In genomic region chrX:686437-686972, dm6 we compare ENCODE assay signal across 1 fruit fly cellular context.
TF ChIP-seq lines count a peak whose summit lies in the region.

Gene sdk, plus strand, starts transcription at chrX:686834.

TF ChIP-seq in whole organism, embryonic, 481 proteins besides CTCF, POLR2A, EP300 and RAD21 (continued from another document and continues in another):
- TF ChIP-seq CG7963 (GFP tag; IDR thresholded peaks at IDR 0.05; lab: Robert Waterston, UW; ENCODE audit: partially characterized antibody) (peak; percentile 53; the same call in 2 of the 3 replicates), dati (GFP tag; IDR thresholded peaks at IDR 0.05; lab: Robert Waterston, UW) (peak; percentile 37; the same call in 1 of the 2 replicates), crc (GFP tag; optimal IDR thresholded peaks at IDR 0.05; lab: Kevin White, UChicago) (peak; percentile 86), BtbVII (GFP tag; optimal IDR thresholded peaks at IDR 0.05; lab: Kevin White, UChicago) (peak; percentile 84), pho (GFP tag; optimal IDR thresholded peaks at IDR 0.05; lab: Kevin White, UChicago) (peak; percentile 91), sug (tag; optimal IDR thresholded peaks at IDR 0.05; lab: Kevin White, UChicago) (peak; percentile 84), chm (GFP tag; IDR thresholded peaks at IDR 0.05; lab: Robert Waterston, UW) (peak; percentile 79), CkIIα-i1 (GFP tag; IDR thresholded peaks at IDR 0.05; lab: Robert Waterston, UW) (0 out of 2 replicates have a peak, but pooled peaks have one; percentile 36), CG34224 (GFP tag; IDR thresholded peaks at IDR 0.05; lab: Robert Waterston, UW; ENCODE audit: partially characterized antibody) (peak; percentile 39; the same call in 1 of the 3 replicates), gcm (GFP tag; optimal IDR thresholded peaks at IDR 0.05; lab: Kevin White, UChicago) (peak; percentile 93), CG10543 (GFP tag; optimal IDR thresholded peaks at IDR 0.05; lab: Kevin White, UChicago) (peak; percentile 93), CG8765 (GFP tag; IDR thresholded peaks at IDR 0.05; lab: Robert Waterston, UW) (peak; percentile 67; the same call in 1 of the 2 replicates), Hr78 (GFP tag; optimal IDR thresholded peaks at IDR 0.05; lab: Kevin White, UChicago) (peak in 1 of 2 experiments; percentile 75), nom (GFP tag; optimal IDR thresholded peaks at IDR 0.05; lab: Kevin White, UChicago) (peak; percentile 83), Mrtf (GFP tag; IDR thresholded peaks at IDR 0.05; lab: Robert Waterston, UW) (peak; percentile 78; the same call in 2 of the 3 replicates), Kr (GFP tag; optimal IDR thresholded peaks at IDR 0.05; lab: Kevin White, UChicago) (peak; percentile 41), CG31388 (GFP tag; optimal IDR thresholded peaks at IDR 0.05; lab: Kevin White, UChicago) (peak; percentile 51), scrt (GFP tag; optimal IDR thresholded peaks at IDR 0.05; lab: Kevin White, UChicago) (peak; percentile 82), CG11093 (GFP tag; IDR thresholded peaks at IDR 0.05; lab: Robert Waterston, UW) (peak; percentile 86), CG15269 (tag; optimal IDR thresholded peaks at IDR 0.05; lab: Kevin White, UChicago) (peak; percentile 90), CG3995 (GFP tag; optimal IDR thresholded peaks at IDR 0.05; lab: Kevin White, UChicago) (peak; percentile 34), hkb (optimal IDR thresholded peaks at IDR 0.05; lab: Kevin White, UChicago) (peak; percentile 88), hkb (GFP tag; IDR thresholded peaks at IDR 0.05; lab: Robert Waterston, UW) (peak; percentile 91), nmo (GFP tag; optimal IDR thresholded peaks at IDR 0.05; lab: Kevin White, UChicago) (peak; percentile 93), CG3065 (GFP tag; optimal IDR thresholded peaks at IDR 0.05; lab: Kevin White, UChicago) (peak; percentile 78), CG6689 (GFP tag; IDR thresholded peaks at IDR 0.05; lab: Robert Waterston, UW) (peak; percentile 92), z (GFP tag; IDR thresholded peaks at IDR 0.05; lab: Robert Waterston, UW) (peak; percentile 98), CG1024 (GFP tag; IDR thresholded peaks at IDR 0.05; lab: Robert Waterston, UW) (no peak; the same call in 1 of the 2 replicates), Aef1 (GFP tag; IDR thresholded peaks at IDR 0.05; lab: Robert Waterston, UW) (peak; percentile 79), dmrt11E (tag; optimal IDR thresholded peaks at IDR 0.05; lab: Kevin White, UChicago) (peak; percentile 90), pnt (GFP tag; optimal IDR thresholded peaks at IDR 0.05; lab: Kevin White, UChicago) (peak; percentile 93), Fer2 (tag; optimal IDR thresholded peaks at IDR 0.05; lab: Kevin White, UChicago) (peak; percentile 61), CG32767 (GFP tag; IDR thresholded peaks at IDR 0.05; lab: Robert Waterston, UW) (peak; percentile 89), CG12659 (GFP tag; optimal IDR thresholded peaks at IDR 0.05; lab: Kevin White, UChicago) (peak; percentile 91), CG34376 (GFP tag; optimal IDR thresholded peaks at IDR 0.05; lab: Kevin White, UChicago) (peak; percentile 87), knrl (GFP tag; IDR thresholded peaks at IDR 0.05; lab: Robert Waterston, UW; ENCODE audit: partially characterized antibody) (peak; percentile 74), CG8944 (GFP tag; optimal IDR thresholded peaks at IDR 0.05; lab: Kevin White, UChicago) (peak; percentile 93), CG10654 (GFP tag; optimal IDR thresholded peaks at IDR 0.05; lab: Kevin White, UChicago) (peak; percentile 85), CG31441 (GFP tag; IDR thresholded peaks at IDR 0.05; lab: Robert Waterston, UW) (peak; percentile 93), CG6813 (GFP tag; optimal IDR thresholded peaks at IDR 0.05; lab: Kevin White, UChicago) (peak; percentile 88), ewg (GFP tag; optimal IDR thresholded peaks at IDR 0.05; lab: Kevin White, UChicago) (peak; percentile 90), CG34422 (GFP tag; IDR thresholded peaks at IDR 0.05; lab: Robert Waterston, UW) (peak; percentile 79; the same call in 2 of the 3 replicates), CG1602 (GFP tag; optimal IDR thresholded peaks at IDR 0.05; lab: Kevin White, UChicago) (peak; percentile 87), Hand (GFP tag; optimal IDR thresholded peaks at IDR 0.05; lab: Kevin White, UChicago) (peak; percentile 86), CG2875 (GFP tag; optimal IDR thresholded peaks at IDR 0.05; lab: Kevin White, UChicago) (peak; percentile 92), gsb (GFP tag; IDR thresholded peaks at IDR 0.05; lab: Robert Waterston, UW) (peak; percentile 84), ranshi (GFP tag; IDR thresholded peaks at IDR 0.05; lab: Robert Waterston, UW) (peak; percentile 66; the same call in 1 of the 2 replicates), Atf-2 (GFP tag; optimal IDR thresholded peaks at IDR 0.05; lab: Kevin White, UChicago) (peak; percentile 94), Jarid2 (GFP tag; optimal IDR thresholded peaks at IDR 0.05; lab: Kevin White, UChicago) (peak; percentile 92), chn (GFP tag; optimal IDR thresholded peaks at IDR 0.05; lab: Kevin White, UChicago) (peak; percentile 96), unc-4 (GFP tag; IDR thresholded peaks at IDR 0.05; lab: Robert Waterston, UW; ENCODE audit: partially characterized antibody) (0 out of 2 replicates have a peak, but pooled peaks have one; percentile 34), Dad (GFP tag; optimal IDR thresholded peaks at IDR 0.05; lab: Kevin White, UChicago) (peak; percentile 89), CG16815 (GFP tag; optimal IDR thresholded peaks at IDR 0.05; lab: Kevin White, UChicago) (peak; percentile 95), dm (GFP tag; optimal IDR thresholded peaks at IDR 0.05; lab: Kevin White, UChicago) (peak; percentile 86), nerfin-2 (GFP tag; IDR thresholded peaks at IDR 0.05; lab: Robert Waterston, UW; ENCODE audit: partially characterized antibody) (peak; percentile 74), CG4730 (GFP tag; IDR thresholded peaks at IDR 0.05; lab: Robert Waterston, UW) (peak; percentile 70), mld (GFP tag; IDR thresholded peaks at IDR 0.05; lab: Robert Waterston, UW; ENCODE audit: partially characterized antibody) (no peak), sima (GFP tag; optimal IDR thresholded peaks at IDR 0.05; lab: Kevin White, UChicago) (peak; percentile 61), CG2712 (tag; optimal IDR thresholded peaks at IDR 0.05; lab: Kevin White, UChicago) (peak; percentile 94), Dip3 (GFP tag; optimal IDR thresholded peaks at IDR 0.05; lab: Kevin White, UChicago) (peak; percentile 86), repo (GFP tag; optimal IDR thresholded peaks at IDR 0.05; lab: Kevin White, UChicago) (peak; percentile 84), CG6272 (GFP tag; IDR thresholded peaks at IDR 0.05; lab: Robert Waterston, UW) (peak; percentile 81), jigr1 (GFP tag; IDR thresholded peaks at IDR 0.05; lab: Robert Waterston, UW) (peak; percentile 79; the same call in 2 of the 3 replicates), vnd (GFP tag; IDR thresholded peaks at IDR 0.05; lab: Robert Waterston, UW; ENCODE audit: partially characterized antibody) (peak; percentile 80), dimm (GFP tag; IDR thresholded peaks at IDR 0.05; lab: Robert Waterston, UW) (0 out of 2 replicates have a peak, but pooled peaks have one; percentile 4), her (GFP tag; optimal IDR thresholded peaks at IDR 0.05; lab: Kevin White, UChicago) (peak; percentile 89), zen (tag; optimal IDR thresholded peaks at IDR 0.05; lab: Kevin White, UChicago) (peak; percentile 69), CG15479 (GFP tag; optimal IDR thresholded peaks at IDR 0.05; lab: Kevin White, UChicago) (peak; percentile 84), CG17612 (GFP tag; IDR thresholded peaks at IDR 0.05; lab: Robert Waterston, UW) (peak; percentile 50; the same call in 1 of the 2 replicates), Mad (GFP tag; optimal IDR thresholded peaks at IDR 0.05; lab: Kevin White, UChicago) (peak; percentile 93), Hmx (GFP tag; optimal IDR thresholded peaks at IDR 0.05; lab: Kevin White, UChicago) (peak; percentile 78), vvl (GFP tag; IDR thresholded peaks at IDR 0.05; lab: Robert Waterston, UW) (peak; percentile 90), CG8359 (GFP tag; optimal IDR thresholded peaks at IDR 0.05; lab: Kevin White, UChicago; ENCODE audit: borderline replicate concordance) (peak; percentile 79), eyg (GFP tag; optimal IDR thresholded peaks at IDR 0.05; lab: Kevin White, UChicago) (peak; percentile 88), CG12104 (GFP tag; optimal IDR thresholded peaks at IDR 0.05; lab: Kevin White, UChicago) (peak; percentile 83), usp (GFP tag; optimal IDR thresholded peaks at IDR 0.05; lab: Kevin White, UChicago) (no peak), Sin3A (optimal IDR thresholded peaks at IDR 0.05; lab: Kevin White, UChicago) (no peak), stc (GFP tag; IDR thresholded peaks at IDR 0.05; lab: Robert Waterston, UW) (peak; percentile 86), CG12744 (GFP tag; optimal IDR thresholded peaks at IDR 0.05; lab: Kevin White, UChicago) (peak; percentile 91), ap (GFP tag; IDR thresholded peaks at IDR 0.05; lab: Robert Waterston, UW) (peak; percentile 63), onecut (GFP tag; IDR thresholded peaks at IDR 0.05; lab: Robert Waterston, UW) (peak; percentile 79), CG11504 (tag; optimal IDR thresholded peaks at IDR 0.05; lab: Kevin White, UChicago) (peak; percentile 89), zfh2 (GFP tag; optimal IDR thresholded peaks at IDR 0.05; lab: Kevin White, UChicago) (peak; percentile 89), Doc3 (GFP tag; IDR thresholded peaks at IDR 0.05; lab: Robert Waterston, UW; ENCODE audit: partially characterized antibody) (peak; percentile 40; the same call in 2 of the 3 replicates), pb (GFP tag; optimal IDR thresholded peaks at IDR 0.05; lab: Kevin White, UChicago) (peak; percentile 87), CG4707 (GFP tag; optimal IDR thresholded peaks at IDR 0.05; lab: Kevin White, UChicago) (peak; percentile 96), HLH4C (GFP tag; IDR thresholded peaks at IDR 0.05; lab: Robert Waterston, UW; ENCODE audit: partially characterized antibody) (peak; percentile 53; the same call in 2 of the 3 replicates), fd3F (GFP tag; optimal IDR thresholded peaks at IDR 0.05; lab: Kevin White, UChicago) (peak; percentile 76), CG4404 (GFP tag; IDR thresholded peaks at IDR 0.05; lab: Robert Waterston, UW) (peak; percentile 89), GATAe (GFP tag; conservative IDR thresholded peaks at IDR 0.05; lab: Robert Waterston, UW) (peak; percentile 56; the same call in 1 of the 2 replicates), D (optimal IDR thresholded peaks at IDR 0.05; lab: Kevin White, UChicago) (peak; percentile 76), D (GFP tag; optimal IDR thresholded peaks at IDR 0.05; lab: Kevin White, UChicago) (peak; percentile 91), phol (tag; optimal IDR thresholded peaks at IDR 0.05; lab: Kevin White, UChicago) (peak; percentile 88), Ets97D (GFP tag; optimal IDR thresholded peaks at IDR 0.05; lab: Kevin White, UChicago) (peak; percentile 73), CG17912 (GFP tag; optimal IDR thresholded peaks at IDR 0.05; lab: Kevin White, UChicago) (peak; percentile 51), kni (GFP tag; optimal IDR thresholded peaks at IDR 0.05; lab: Kevin White, UChicago) (peak; percentile 77), da (GFP tag; optimal IDR thresholded peaks at IDR 0.05; lab: Kevin White, UChicago) (peak; percentile 49), fru (optimal IDR thresholded peaks at IDR 0.05; lab: Kevin White, UChicago) (no peak), CG13894 (tag; optimal IDR thresholded peaks at IDR 0.05; lab: Kevin White, UChicago) (peak; percentile 75), CG15601 (tag; optimal IDR thresholded peaks at IDR 0.05; lab: Kevin White, UChicago) (peak; percentile 91), CG18476 (GFP tag; optimal IDR thresholded peaks at IDR 0.05; lab: Kevin White, UChicago) (peak; percentile 80), Asciz (GFP tag; optimal IDR thresholded peaks at IDR 0.05; lab: Kevin White, UChicago) (peak; percentile 83), cwo (GFP tag; optimal IDR thresholded peaks at IDR 0.05; lab: Kevin White, UChicago) (peak; percentile 91), CG11456 (GFP tag; IDR thresholded peaks at IDR 0.05; lab: Robert Waterston, UW) (peak; percentile 78; the same call in 2 of the 3 replicates), sqz (GFP tag; optimal IDR thresholded peaks at IDR 0.05; lab: Kevin White, UChicago) (peak; percentile 87), ttk (GFP tag; IDR thresholded peaks at IDR 0.05; lab: Robert Waterston, UW) (peak; percentile 68), CG3847 (GFP tag; IDR thresholded peaks at IDR 0.05; lab: Robert Waterston, UW) (peak; percentile 88), CG10431 (GFP tag; optimal IDR thresholded peaks at IDR 0.05; lab: Kevin White, UChicago) (peak; percentile 98), Hmr (GFP tag; optimal IDR thresholded peaks at IDR 0.05; lab: Kevin White, UChicago) (peak; percentile 93), croc (GFP tag; conservative IDR thresholded peaks at IDR 0.05; lab: Robert Waterston, UW) (peak; percentile 90), B-H2 (GFP tag; optimal IDR thresholded peaks at IDR 0.05; lab: Kevin White, UChicago) (peak; percentile 72), chif (GFP tag; optimal IDR thresholded peaks at IDR 0.05; lab: Kevin White, UChicago) (peak; percentile 88 to 94), pan (optimal IDR thresholded peaks at IDR 0.05; lab: Kevin White, UChicago) (no peak), pan (GFP tag; optimal IDR thresholded peaks at IDR 0.05 in 1 of 2, IDR thresholded peaks at IDR 0.05 in 1 of 2) (peak in 1 of 2 experiments; percentile 82), eve (GFP tag; optimal IDR thresholded peaks at IDR 0.05; lab: Kevin White, UChicago) (peak; percentile 55 to 97), CG43689 (GFP tag; IDR thresholded peaks at IDR 0.05; lab: Robert Waterston, UW) (0 out of 2 replicates have a peak, but pooled peaks have one; percentile 40), jumu (GFP tag; optimal IDR thresholded peaks at IDR 0.05; lab: Kevin White, UChicago) (peak; percentile 93), CG33557 (GFP tag; optimal IDR thresholded peaks at IDR 0.05; lab: Kevin White, UChicago) (peak; percentile 85), CG2116 (GFP tag; optimal IDR thresholded peaks at IDR 0.05; lab: Kevin White, UChicago) (peak; percentile 79), Ravus (GFP tag; IDR thresholded peaks at IDR 0.05; lab: Robert Waterston, UW) (peak; percentile 20; the same call in 1 of the 2 replicates), lbe (GFP tag; optimal IDR thresholded peaks at IDR 0.05; lab: Kevin White, UChicago) (peak; percentile 88), seq (GFP tag; IDR thresholded peaks at IDR 0.05; lab: Robert Waterston, UW) (peak; percentile 90), nau (GFP tag; optimal IDR thresholded peaks at IDR 0.05; lab: Kevin White, UChicago) (peak; percentile 93), tup (GFP tag; optimal IDR thresholded peaks at IDR 0.05; lab: Kevin White, UChicago) (peak; percentile 74), trem (tag; optimal IDR thresholded peaks at IDR 0.05; lab: Kevin White, UChicago) (peak; percentile 87)
